Fruit fly (Drosophila melanogaster) whole organism, adult: ENCODE measurements around the gene Edc3.

Source experiments
- CG33017 ChIP-seq: fragments of 200-800 bp; sonication (Bioruptor generic); optimal IDR thresholded peaks from 2 replicates; lab custom pipeline; 2018; ENCODE audit warnings: missing biosample characterization, mild to moderate bottlenecking, missing genetic modification characterization, moderate library complexity
- Clk ChIP-seq: fragments of 200-800 bp; sonication (Bioruptor generic); optimal IDR thresholded peaks from 2 replicates; lab custom pipeline; 2017; ENCODE audit warnings: missing biosample characterization, missing genetic modification characterization
- cnc ChIP-seq, 2 experiments: fragments of >200 bp; optimal IDR thresholded peaks; 2 replicates each; lab custom pipeline; 2017
- ovo ChIP-seq: fragments of 200-800 bp; sonication (Bioruptor generic); optimal IDR thresholded peaks from 2 replicates; lab custom pipeline; 2016; ENCODE audit warnings: missing biosample characterization, missing genetic modification characterization
- tj ChIP-seq: fragments of 200-800 bp; sonication (Bioruptor generic); optimal IDR thresholded peaks from 3 replicates; lab custom pipeline; 2017; ENCODE audit warnings: missing biosample characterization, mild to moderate bottlenecking, missing genetic modification characterization, moderate library complexity

dm6 chr3L:17532197-17532596 is 2.5 kb upstream of the Edc3 start:
- no peak for TF ChIP-seq tj (GFP tag; lab: Kevin White, UChicago)
- TF ChIP-seq ovo (GFP tag; lab: Kevin White, UChicago): no peak
- TF ChIP-seq cnc (optimal IDR thresholded peaks at IDR 0.05; lab: Kevin White, UChicago): no peak
- no peak for TF ChIP-seq CG33017
- TF ChIP-seq Clk (GFP tag; lab: Kevin White, UChicago): no peak
